Worm (Caenorhabditis elegans): ENCODE measurements around the gene B0416.7.

B0416.7 gene

ce11 chrX:9248083-9248805 lies 49.5 kb downstream of the B0416.7 start:
- TF ChIP-seq him-1 (tag; optimal IDR thresholded peaks at IDR 0.05) (no peak), dao-5 (tag; optimal IDR thresholded peaks at IDR 0.05) (no peak), W03F9.2 (tag; optimal IDR thresholded peaks at IDR 0.05) (no peak)
